Fruit fly (Drosophila melanogaster) S2 (cell line): ENCODE measurements around the gene Cyp4d1.

Source experiments
- CG8478 ChIP-seq: fragments of >200 bp; optimal IDR thresholded peaks from 2 replicates; lab custom pipeline; 2018
- CTCF ChIP-seq, 2 experiments: fragments of >200 bp; optimal IDR thresholded peaks; 2 replicates each; lab custom pipeline; 2018

Cyp4d1 gene

DNA sequence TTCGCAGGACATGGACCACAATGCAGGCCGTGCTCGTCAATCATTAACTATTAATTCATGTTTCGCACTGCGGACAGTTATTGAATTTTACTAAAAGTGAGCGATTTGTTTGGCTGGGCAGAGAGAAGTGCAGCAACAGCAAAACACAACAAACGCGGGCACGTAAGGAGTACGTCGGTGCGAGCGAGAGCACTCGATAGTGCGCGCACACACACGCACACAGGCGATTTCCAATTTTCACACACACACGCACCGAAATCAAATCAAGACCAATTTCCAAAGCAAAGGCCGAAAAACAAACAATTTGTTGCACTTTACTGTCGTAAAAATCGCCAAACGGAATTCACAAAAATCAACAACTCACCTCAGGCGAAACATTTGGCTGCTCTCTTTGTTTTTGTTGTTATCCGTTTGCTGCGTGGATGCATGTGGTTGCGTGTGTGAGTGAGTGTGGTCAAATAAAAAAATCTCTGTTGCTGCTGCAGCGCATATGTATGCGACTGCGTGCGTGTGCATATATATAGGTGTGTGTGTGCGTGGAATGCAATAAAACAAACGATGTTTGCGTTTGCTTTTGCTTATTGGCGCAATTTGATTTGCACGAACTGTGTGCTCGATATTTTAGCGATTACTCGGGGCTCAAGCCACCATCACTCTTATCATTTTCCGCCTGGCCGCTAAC, 3.9 kb downstream of the Cyp4d1 start:
- TF ChIP-seq CTCF (optimal IDR thresholded peaks at IDR 0.05; lab: Kevin White, UChicago) (no peak), CG8478 (lab: Kevin White, UChicago) (peak; percentile 49)

DNA sequence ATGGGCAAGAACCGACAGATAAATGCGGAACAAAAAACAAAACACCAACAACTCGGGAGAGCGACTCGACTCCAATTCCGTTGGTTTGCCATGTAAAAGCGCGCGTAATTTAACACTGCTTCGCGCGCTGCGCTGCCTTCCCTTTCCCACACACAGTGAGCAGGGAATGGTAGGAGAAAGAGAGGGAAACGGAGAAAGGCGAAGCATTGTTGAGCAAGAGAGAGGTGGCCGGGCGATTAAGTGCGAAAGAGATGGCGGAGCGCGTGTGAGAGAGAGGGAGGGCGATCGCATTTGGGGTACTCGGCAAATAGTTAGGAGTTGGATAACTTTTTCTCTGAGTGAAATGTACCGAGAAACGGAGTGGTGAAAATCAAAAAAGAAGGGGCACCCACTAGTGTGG, 6.1 kb downstream of the Cyp4d1 start:
- TF ChIP-seq CG8478 (lab: Kevin White, UChicago) (no peak), CTCF (optimal IDR thresholded peaks at IDR 0.05; lab: Kevin White, UChicago) (peak; percentile 11 to 42)

DNA sequence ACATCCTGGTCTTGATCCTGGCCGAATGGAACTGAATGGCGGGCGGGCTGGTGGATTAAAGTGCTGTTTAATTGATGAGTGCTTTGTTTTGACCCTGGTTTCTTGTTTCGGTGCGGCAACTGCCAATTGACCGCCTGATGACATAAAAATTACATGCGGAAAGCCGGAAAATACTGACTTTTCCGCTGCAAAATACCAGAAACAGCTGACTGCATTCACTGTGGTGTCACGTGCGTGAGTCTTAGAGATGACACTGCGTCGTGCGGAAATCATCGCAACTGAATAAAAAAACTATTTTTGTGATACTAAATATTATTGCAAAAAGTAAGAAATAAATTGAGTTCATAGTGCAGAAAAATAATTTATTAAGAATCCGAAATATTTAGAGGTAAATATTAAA, 12.5 kb downstream of the Cyp4d1 start, which contains the start of gene bcn92:
Gene bcn92 (minus strand): TSS at position 170 of the 400 bp plus-strand sequence.
- no peak for TF ChIP-seq CG8478 (lab: Kevin White, UChicago)
- peak in 1 of 2 experiments; percentile 15 for TF ChIP-seq CTCF (optimal IDR thresholded peaks at IDR 0.05; lab: Kevin White, UChicago)

DNA sequence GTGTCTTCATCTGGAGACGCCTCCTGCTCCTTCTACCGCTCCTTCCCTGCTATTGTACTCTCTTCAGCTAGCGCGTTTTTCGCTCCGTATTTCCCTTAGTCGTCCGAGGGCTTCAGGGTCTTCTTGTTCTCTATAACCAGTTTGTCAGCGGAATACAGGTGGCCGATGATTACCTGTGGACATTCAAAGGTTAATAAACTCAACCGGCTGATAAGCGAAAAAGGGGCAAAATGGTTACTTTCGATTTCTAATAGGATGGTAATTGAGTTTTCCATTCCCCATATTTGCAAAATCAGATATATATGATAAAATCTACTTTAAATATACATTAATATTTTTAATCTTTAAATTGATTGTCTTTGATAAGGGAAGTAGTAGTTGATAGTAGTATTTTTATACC, 13.3 kb downstream of the Cyp4d1 start:
- no peak for TF ChIP-seq CTCF (optimal IDR thresholded peaks at IDR 0.05; lab: Kevin White, UChicago)
- no peak for TF ChIP-seq CG8478 (lab: Kevin White, UChicago)

DNA sequence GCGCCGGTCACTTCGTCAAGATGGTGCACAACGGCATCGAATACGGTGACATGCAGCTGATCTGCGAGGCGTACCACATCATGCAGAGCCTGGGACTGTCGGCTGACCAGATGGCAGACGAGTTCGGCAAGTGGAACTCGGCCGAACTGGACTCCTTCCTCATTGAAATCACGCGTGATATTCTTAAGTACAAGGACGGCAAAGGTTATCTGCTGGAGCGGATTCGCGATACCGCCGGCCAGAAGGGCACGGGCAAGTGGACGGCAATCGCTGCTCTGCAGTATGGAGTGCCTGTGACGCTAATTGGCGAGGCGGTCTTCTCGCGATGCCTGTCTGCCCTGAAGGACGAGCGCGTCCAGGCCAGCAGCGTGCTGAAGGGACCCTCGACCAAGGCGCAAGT, 14.5 kb downstream of the Cyp4d1 start:
- TF ChIP-seq CTCF (optimal IDR thresholded peaks at IDR 0.05; lab: Kevin White, UChicago) (no peak), CG8478 (lab: Kevin White, UChicago) (no peak)

dm6 chrX:2146574-2146973, 15.4 kb downstream of the Cyp4d1 start:
- TF ChIP-seq CTCF (optimal IDR thresholded peaks at IDR 0.05; lab: Kevin White, UChicago) (no peak), CG8478 (lab: Kevin White, UChicago) (no peak)

- TF ChIP-seq CTCF (optimal IDR thresholded peaks at IDR 0.05; lab: Kevin White, UChicago), result no peak
- TF ChIP-seq CG8478 (lab: Kevin White, UChicago), result no peak
These were observed 16.1 kb downstream of the Cyp4d1 start for dm6 chrX:2145690-2146470.

DNA sequence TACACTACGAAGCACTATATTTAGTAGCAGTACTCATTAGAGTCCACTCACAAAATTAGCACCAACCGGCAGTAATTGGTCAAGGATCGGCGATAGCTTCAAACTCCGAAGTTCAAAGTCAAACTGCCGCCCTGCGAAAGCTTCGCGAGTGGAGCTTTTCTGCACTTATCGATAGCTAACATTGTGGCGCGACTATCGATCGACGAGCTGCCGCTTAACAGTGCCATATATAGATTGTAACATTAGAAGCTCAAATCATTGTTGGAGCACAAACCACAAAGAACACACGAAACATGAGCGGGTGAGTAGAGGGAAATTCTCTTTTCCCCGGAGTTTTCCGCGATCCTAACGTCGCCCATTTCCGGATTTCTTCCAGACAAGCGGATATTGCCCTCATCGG, 16.9 kb downstream of the Cyp4d1 start, which contains the start of gene Pgd:
Gene Pgd (plus strand): TSS at position 23 of the 400 bp plus-strand sequence.
- no peak for TF ChIP-seq CG8478 (lab: Kevin White, UChicago)
- TF ChIP-seq CTCF (optimal IDR thresholded peaks at IDR 0.05; lab: Kevin White, UChicago), result no peak

DNA sequence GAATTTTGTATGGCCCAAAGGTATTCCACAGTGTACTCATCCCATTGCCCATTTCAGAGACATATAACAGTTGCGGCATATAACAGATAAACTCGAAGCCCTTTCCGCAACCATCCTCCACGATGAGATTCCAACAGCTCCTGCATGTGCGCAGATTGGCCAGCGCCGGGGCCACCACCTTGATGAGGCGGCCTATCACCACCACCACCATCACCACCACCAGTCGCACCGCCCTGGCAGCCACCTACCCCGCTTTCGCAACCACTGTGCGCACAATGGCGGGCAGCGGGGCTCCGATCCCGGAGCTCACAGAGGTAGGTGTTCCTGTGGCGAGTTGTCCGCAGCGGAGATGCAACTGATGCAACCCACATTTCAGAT, 19.1 kb downstream of the Cyp4d1 start:
- TF ChIP-seq CG8478 (lab: Kevin White, UChicago) (no peak), CTCF (optimal IDR thresholded peaks at IDR 0.05; lab: Kevin White, UChicago) (no peak)

DNA sequence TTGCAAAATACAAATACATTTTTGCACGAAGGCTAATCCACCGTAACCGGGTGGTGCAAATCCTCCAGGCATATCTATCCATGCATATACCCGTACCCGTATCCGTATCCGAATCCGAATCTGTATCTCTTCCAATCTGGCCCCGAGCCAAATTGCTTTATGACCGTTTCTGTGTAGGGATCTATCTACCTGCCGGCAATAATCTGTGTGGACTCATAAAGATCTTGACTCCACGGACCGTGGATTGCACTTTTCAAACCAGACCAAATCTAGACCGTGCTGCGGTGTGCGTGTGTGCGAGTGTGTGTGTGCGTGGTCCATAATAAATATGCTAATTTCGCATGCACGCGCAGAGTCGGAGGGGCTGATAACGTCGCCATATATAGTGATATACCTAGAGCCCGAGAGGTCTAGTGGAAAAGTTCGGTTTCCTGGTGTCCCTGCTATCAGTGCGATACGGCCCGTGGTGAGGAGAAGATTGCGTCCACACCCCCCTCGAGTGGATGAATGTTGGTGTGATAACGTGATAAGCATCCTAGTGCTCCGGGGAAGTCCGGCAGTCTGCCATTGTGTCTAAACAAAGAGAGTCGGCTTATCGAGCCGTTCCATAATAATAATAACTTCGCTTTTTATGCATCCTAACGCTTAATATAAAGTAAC, 19.6 kb downstream of the Cyp4d1 start:
- no peak for TF ChIP-seq CTCF (optimal IDR thresholded peaks at IDR 0.05; lab: Kevin White, UChicago)
- TF ChIP-seq CG8478 (lab: Kevin White, UChicago), result no peak

- TF ChIP-seq CTCF (optimal IDR thresholded peaks at IDR 0.05; lab: Kevin White, UChicago), result no peak
- TF ChIP-seq CG8478 (lab: Kevin White, UChicago), result no peak
These were observed 20.1 kb downstream of the Cyp4d1 start for dm6 chrX:2141854-2142216.

- TF ChIP-seq CTCF (optimal IDR thresholded peaks at IDR 0.05; lab: Kevin White, UChicago), result no peak
- no peak for TF ChIP-seq CG8478 (lab: Kevin White, UChicago)
These were observed 20.7 kb downstream of the Cyp4d1 start, which contains the start of gene D2hgdh for dm6 chrX:2141159-2141853. D2hgdh (plus strand) TSS chrX:2141489.

dm6 chrX:2140487-2140886, 21.5 kb downstream of the Cyp4d1 start:
- TF ChIP-seq CTCF (optimal IDR thresholded peaks at IDR 0.05; lab: Kevin White, UChicago) (no peak), CG8478 (lab: Kevin White, UChicago) (no peak)

DNA sequence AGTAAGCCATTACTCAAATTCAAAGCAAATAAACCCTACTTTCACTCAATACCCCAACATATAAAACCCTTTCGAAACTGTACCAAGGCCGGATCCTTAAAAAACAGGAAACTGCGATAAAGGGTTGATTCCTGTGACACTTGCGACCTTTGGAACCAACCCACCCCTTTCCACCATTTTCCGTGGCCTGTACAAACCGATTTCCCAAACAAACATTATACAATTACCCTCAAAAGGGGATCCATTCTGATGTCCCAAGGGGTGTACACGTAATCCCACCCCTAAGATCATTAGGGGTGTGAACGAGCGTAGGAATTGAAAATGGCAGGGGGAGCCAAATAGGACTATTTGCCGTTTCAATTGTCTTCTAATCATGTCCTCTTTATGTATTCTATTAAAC, 22.4 kb downstream of the Cyp4d1 start:
- no peak for TF ChIP-seq CG8478 (lab: Kevin White, UChicago)
- TF ChIP-seq CTCF (optimal IDR thresholded peaks at IDR 0.05; lab: Kevin White, UChicago), result no peak
